Fruit fly (Drosophila melanogaster): Measurements from ENCODE around the gene P5cr.

The P5cr gene

dm6 chr3R:19067876-19068406 lies 39.2 kb downstream of the P5cr start (continued):
- TF ChIP-seq fd64A (GFP tag; optimal IDR thresholded peaks at IDR 0.05) = no peak
- TF ChIP-seq Vsx1 (GFP tag; optimal IDR thresholded peaks at IDR 0.05) = peak; percentile 34
- no peak for TF ChIP-seq hth (optimal IDR thresholded peaks at IDR 0.05)
- no peak for TF ChIP-seq Usf (GFP tag; optimal IDR thresholded peaks at IDR 0.05)
- TF ChIP-seq MBD-R2 (GFP tag; IDR thresholded peaks at IDR 0.05) = no peak
- peak; percentile 47 for TF ChIP-seq ATbp (GFP tag; optimal IDR thresholded peaks at IDR 0.05)
- TF ChIP-seq lmd (GFP tag; IDR thresholded peaks at IDR 0.05) = no peak
- no peak for TF ChIP-seq ssp (GFP tag; IDR thresholded peaks at IDR 0.05)
- TF ChIP-seq CG12299 (tag; optimal IDR thresholded peaks at IDR 0.05) = no peak
- no peak for TF ChIP-seq Lpt (GFP tag; optimal IDR thresholded peaks at IDR 0.05)
- TF ChIP-seq Trl (optimal IDR thresholded peaks at IDR 0.05) = no peak
- no peak for TF ChIP-seq Trl (GFP tag; optimal IDR thresholded peaks at IDR 0.05)
- no peak for TF ChIP-seq sisA (GFP tag; IDR thresholded peaks at IDR 0.05)
- no peak for TF ChIP-seq ranshi (GFP tag; IDR thresholded peaks at IDR 0.05)
- no peak for TF ChIP-seq insv (GFP tag; optimal IDR thresholded peaks at IDR 0.05)
- TF ChIP-seq Dfd (GFP tag; optimal IDR thresholded peaks at IDR 0.05) = no peak
- no peak for TF ChIP-seq sima (GFP tag; optimal IDR thresholded peaks at IDR 0.05)
- TF ChIP-seq stc (GFP tag; IDR thresholded peaks at IDR 0.05) = 0 out of 2 replicates have a peak, but pooled peaks have one; percentile 9
- TF ChIP-seq HLH3B (GFP tag; IDR thresholded peaks at IDR 0.05) = no peak
- TF ChIP-seq CG12071 (GFP tag; optimal IDR thresholded peaks at IDR 0.05) = peak; percentile 10
- TF ChIP-seq fd3F (GFP tag; optimal IDR thresholded peaks at IDR 0.05) = no peak
- TF ChIP-seq sqz (GFP tag; optimal IDR thresholded peaks at IDR 0.05) = peak; percentile 53
- TF ChIP-seq da (GFP tag; optimal IDR thresholded peaks at IDR 0.05) = no peak
- TF ChIP-seq CG13775 (GFP tag; optimal IDR thresholded peaks at IDR 0.05) = no peak
- TF ChIP-seq Hr39 (optimal IDR thresholded peaks at IDR 0.05) = no peak
- TF ChIP-seq bab2 (GFP tag; optimal IDR thresholded peaks at IDR 0.05) = no peak
- TF ChIP-seq Doc2 (GFP tag; IDR thresholded peaks at IDR 0.05) = no peak
- TF ChIP-seq odd (GFP tag; optimal IDR thresholded peaks at IDR 0.05) = no peak
- TF ChIP-seq CG7786 (GFP tag; optimal IDR thresholded peaks at IDR 0.05) = no peak
- peak; percentile 37 for TF ChIP-seq exex (tag; optimal IDR thresholded peaks at IDR 0.05)
- no peak for TF ChIP-seq otp (GFP tag; IDR thresholded peaks at IDR 0.05)
- no peak for TF ChIP-seq Six4 (GFP tag; optimal IDR thresholded peaks at IDR 0.05)
- TF ChIP-seq CG14050 (GFP tag; IDR thresholded peaks at IDR 0.05) = no peak
- TF ChIP-seq Asciz (GFP tag; optimal IDR thresholded peaks at IDR 0.05) = peak; percentile 37
- no peak for TF ChIP-seq CG9437 (GFP tag; optimal IDR thresholded peaks at IDR 0.05)
- no peak for TF ChIP-seq CG13894 (tag; optimal IDR thresholded peaks at IDR 0.05)
- no peak for TF ChIP-seq CG15479 (GFP tag; optimal IDR thresholded peaks at IDR 0.05)
- TF ChIP-seq onecut (GFP tag; IDR thresholded peaks at IDR 0.05) = peak; percentile 32; the same call in 1 of the 2 replicates
- TF ChIP-seq Pdp1 (GFP tag; optimal IDR thresholded peaks at IDR 0.05) = peak in 1 of 2 experiments; percentile 11
- TF ChIP-seq HLH4C (GFP tag; IDR thresholded peaks at IDR 0.05; ENCODE audit: partially characterized antibody) = no peak
- no peak for TF ChIP-seq dimm (GFP tag; IDR thresholded peaks at IDR 0.05)
- TF ChIP-seq CG15514 (GFP tag; optimal IDR thresholded peaks at IDR 0.05) = peak; percentile 25
- TF ChIP-seq BEAF-32 (GFP tag; optimal IDR thresholded peaks at IDR 0.05) = no peak
- TF ChIP-seq CG11696 (GFP tag; IDR thresholded peaks at IDR 0.05) = 0 out of 2 replicates have a peak, but pooled peaks have one; percentile 43
- no peak for TF ChIP-seq CG2129 (GFP tag; IDR thresholded peaks at IDR 0.05; ENCODE audit: partially characterized antibody)
- TF ChIP-seq CG10147 (GFP tag; optimal IDR thresholded peaks at IDR 0.05) = no peak
- TF ChIP-seq NC2β (GFP tag; optimal IDR thresholded peaks at IDR 0.05) = no peak
- no peak for TF ChIP-seq mld (GFP tag; IDR thresholded peaks at IDR 0.05; ENCODE audit: partially characterized antibody)
- no peak for TF ChIP-seq schlank (tag; optimal IDR thresholded peaks at IDR 0.05)
- TF ChIP-seq CG12659 (GFP tag; optimal IDR thresholded peaks at IDR 0.05) = no peak
- TF ChIP-seq tup (GFP tag; optimal IDR thresholded peaks at IDR 0.05) = peak; percentile 3
- TF ChIP-seq Bdp1 (GFP tag; optimal IDR thresholded peaks at IDR 0.05) = no peak
